Fruit fly (Drosophila melanogaster): Measurements from ENCODE around the gene CG6153.

CG6153 gene

dm6 chr2L:12692343-12693079, at the start of gene CG6153, which contains the start of gene CCT4:
CG6153 (plus strand) TSS chr2L:12692993.
CCT4 (minus strand) TSS chr2L:12692934.
- no peak for TF ChIP-seq insv (optimal IDR thresholded peaks at IDR 0.05)

- TF ChIP-seq h (optimal IDR thresholded peaks at IDR 0.05) = no peak
Measured at dm6 chr2L:12644301-12644700, 48.5 kb upstream of the CG6153 start.

- no peak for TF ChIP-seq Myc (optimal IDR thresholded peaks at IDR 0.05)
- TF ChIP-seq psq (optimal IDR thresholded peaks at IDR 0.05) = no peak
- TF ChIP-seq insv (optimal IDR thresholded peaks at IDR 0.05) = no peak
- no peak for TF ChIP-seq Sin3A (optimal IDR thresholded peaks at IDR 0.05)
- no peak for TF ChIP-seq h (optimal IDR thresholded peaks at IDR 0.05)
- no peak for TF ChIP-seq ttk (optimal IDR thresholded peaks at IDR 0.05)
Measured at dm6 chr2L:12646256-12646655, 46.5 kb upstream of the CG6153 start, which contains the start of gene Ref2. Ref2 (minus strand) TSS chr2L:12646356.

- TF ChIP-seq h (optimal IDR thresholded peaks at IDR 0.05) (no peak), Myc (optimal IDR thresholded peaks at IDR 0.05) (no peak), Sin3A (optimal IDR thresholded peaks at IDR 0.05) (no peak), insv (optimal IDR thresholded peaks at IDR 0.05) (no peak), ttk (optimal IDR thresholded peaks at IDR 0.05) (no peak), psq (optimal IDR thresholded peaks at IDR 0.05) (no peak)
Measured at dm6 chr2L:12651040-12651439, 41.8 kb upstream of the CG6153 start.

- TF ChIP-seq Myc (optimal IDR thresholded peaks at IDR 0.05) (no peak), psq (optimal IDR thresholded peaks at IDR 0.05) (no peak), h (optimal IDR thresholded peaks at IDR 0.05) (no peak), insv (optimal IDR thresholded peaks at IDR 0.05) (no peak), Sin3A (optimal IDR thresholded peaks at IDR 0.05) (no peak), ttk (optimal IDR thresholded peaks at IDR 0.05) (no peak)
Measured at dm6 chr2L:12655731-12656326, 37.0 kb upstream of the CG6153 start.

dm6 chr2L:12656865-12657264, 35.9 kb upstream of the CG6153 start, which contains the start of gene pdm2:
pdm2 (plus strand) TSS chr2L:12657165.
- no peak for TF ChIP-seq Sin3A (optimal IDR thresholded peaks at IDR 0.05)
- TF ChIP-seq ttk (optimal IDR thresholded peaks at IDR 0.05) = no peak
- TF ChIP-seq insv (optimal IDR thresholded peaks at IDR 0.05) = no peak
- TF ChIP-seq h (optimal IDR thresholded peaks at IDR 0.05) = no peak
- no peak for TF ChIP-seq psq (optimal IDR thresholded peaks at IDR 0.05)
- TF ChIP-seq Myc (optimal IDR thresholded peaks at IDR 0.05) = no peak

dm6 chr2L:12657337-12657736, 35.5 kb upstream of the CG6153 start:
- no peak for TF ChIP-seq insv (optimal IDR thresholded peaks at IDR 0.05)
- no peak for TF ChIP-seq psq (optimal IDR thresholded peaks at IDR 0.05)
- no peak for TF ChIP-seq h (optimal IDR thresholded peaks at IDR 0.05)
- no peak for TF ChIP-seq Myc (optimal IDR thresholded peaks at IDR 0.05)
- no peak for TF ChIP-seq Sin3A (optimal IDR thresholded peaks at IDR 0.05)
- no peak for TF ChIP-seq ttk (optimal IDR thresholded peaks at IDR 0.05)

dm6 chr2L:12666002-12666576, 26.7 kb upstream of the CG6153 start:
- no peak for TF ChIP-seq Myc (optimal IDR thresholded peaks at IDR 0.05)

- TF ChIP-seq ttk (optimal IDR thresholded peaks at IDR 0.05) (no peak), Myc (optimal IDR thresholded peaks at IDR 0.05) (no peak), Sin3A (optimal IDR thresholded peaks at IDR 0.05) (no peak), insv (optimal IDR thresholded peaks at IDR 0.05) (no peak), psq (optimal IDR thresholded peaks at IDR 0.05) (no peak)
Measured at dm6 chr2L:12669614-12670013, 23.2 kb upstream of the CG6153 start, which contains the start of gene Nepl7. Nepl7 (minus strand) TSS chr2L:12669714.

- no peak for TF ChIP-seq Sin3A (optimal IDR thresholded peaks at IDR 0.05)
- TF ChIP-seq psq (optimal IDR thresholded peaks at IDR 0.05) = no peak
- no peak for TF ChIP-seq insv (optimal IDR thresholded peaks at IDR 0.05)
- TF ChIP-seq ttk (optimal IDR thresholded peaks at IDR 0.05) = no peak
- no peak for TF ChIP-seq h (optimal IDR thresholded peaks at IDR 0.05)
- no peak for TF ChIP-seq Myc (optimal IDR thresholded peaks at IDR 0.05)
Measured at dm6 chr2L:12672296-12672695, 20.5 kb upstream of the CG6153 start.

- no peak for TF ChIP-seq ttk (optimal IDR thresholded peaks at IDR 0.05)
Measured at dm6 chr2L:12674365-12674764, 18.4 kb upstream of the CG6153 start.

dm6 chr2L:12678286-12678685, 14.5 kb upstream of the CG6153 start:
- TF ChIP-seq insv (optimal IDR thresholded peaks at IDR 0.05) (no peak), ttk (optimal IDR thresholded peaks at IDR 0.05) (no peak), Sin3A (optimal IDR thresholded peaks at IDR 0.05) (no peak), Myc (optimal IDR thresholded peaks at IDR 0.05) (no peak), psq (optimal IDR thresholded peaks at IDR 0.05) (no peak), h (optimal IDR thresholded peaks at IDR 0.05) (no peak)

- no peak for TF ChIP-seq h (optimal IDR thresholded peaks at IDR 0.05)
- no peak for TF ChIP-seq insv (optimal IDR thresholded peaks at IDR 0.05)
- no peak for TF ChIP-seq Myc (optimal IDR thresholded peaks at IDR 0.05)
- TF ChIP-seq ttk (optimal IDR thresholded peaks at IDR 0.05) = no peak
- no peak for TF ChIP-seq Sin3A (optimal IDR thresholded peaks at IDR 0.05)
- TF ChIP-seq psq (optimal IDR thresholded peaks at IDR 0.05) = no peak
Measured at dm6 chr2L:12679310-12679709, 13.5 kb upstream of the CG6153 start.

Measured in Kc167 (cell line).